Worm (Caenorhabditis elegans) whole organism, late embryonic: ENCODE results near the gene pgam-5.

ENCODE experiments used
- Y22D7AL.16 ChIP-seq: sonication (generic microtip); optimal IDR thresholded peaks from 2 replicates; lab custom pipeline; 2016; ENCODE audit warnings: missing genetic modification characterization, missing compliant biosample characterization
- ama-1 ChIP-seq: fragments of 150-350 bp; optimal IDR thresholded peaks from 2 replicates; lab custom pipeline; 2014
- ceh-30 ChIP-seq: fragments of 150-350 bp; optimal IDR thresholded peaks from 2 replicates; lab custom pipeline; 2014; ENCODE audit warnings: missing biosample characterization, missing genetic modification characterization
- ceh-31 ChIP-seq: sonication (generic microtip); optimal IDR thresholded peaks from 2 replicates; lab custom pipeline; 2016; ENCODE audit warnings: missing genetic modification characterization, missing compliant biosample characterization
- dve-1 ChIP-seq: sonication (generic microtip); optimal IDR thresholded peaks from 2 replicates; lab custom pipeline; 2017; ENCODE audit warnings: antibody characterized with exemption, mild to moderate bottlenecking, missing genetic modification characterization, missing compliant biosample characterization
- fkh-10 ChIP-seq: fragments of 150-350 bp; optimal IDR thresholded peaks from 2 replicates; lab custom pipeline; 2014; ENCODE audit warnings: missing biosample characterization, missing genetic modification reagents, missing genetic modification characterization
- hlh-15 ChIP-seq: sonication (generic microtip); optimal IDR thresholded peaks from 2 replicates; lab custom pipeline; 2016; ENCODE audit warnings: missing genetic modification characterization, missing compliant biosample characterization
- madf-2 ChIP-seq: sonication (generic microtip); optimal IDR thresholded peaks from 2 replicates; lab custom pipeline; 2017; ENCODE audit warnings: missing genetic modification characterization, missing compliant biosample characterization
- nfya-1 ChIP-seq: sonication (generic microtip); optimal IDR thresholded peaks from 2 replicates; lab custom pipeline; 2017; ENCODE audit warnings: missing genetic modification characterization, mild to moderate bottlenecking, missing compliant biosample characterization, antibody characterized with exemption, moderate library complexity
- pax-1 ChIP-seq: fragments of 150-350 bp; optimal IDR thresholded peaks from 2 replicates; lab custom pipeline; 2014; ENCODE audit warnings: missing biosample characterization, missing genetic modification characterization
- ref-2 ChIP-seq: sonication (generic microtip); optimal IDR thresholded peaks from 2 replicates; lab custom pipeline; 2016; ENCODE audit warnings: missing genetic modification characterization, missing compliant biosample characterization
- sox-2 ChIP-seq: fragments of 200-800 bp; sonication (Bioruptor generic); IDR thresholded peaks from 2 replicates; pipeline ENCODE4 v1.3.6; 2022; ENCODE audit warnings: missing genetic modification reagents, missing genetic modification characterization, missing compliant biosample characterization
- tbx-2 ChIP-seq: sonication (generic microtip); optimal IDR thresholded peaks from 2 replicates; lab custom pipeline; 2016; ENCODE audit warnings: missing genetic modification characterization, missing compliant biosample characterization

DNA sequence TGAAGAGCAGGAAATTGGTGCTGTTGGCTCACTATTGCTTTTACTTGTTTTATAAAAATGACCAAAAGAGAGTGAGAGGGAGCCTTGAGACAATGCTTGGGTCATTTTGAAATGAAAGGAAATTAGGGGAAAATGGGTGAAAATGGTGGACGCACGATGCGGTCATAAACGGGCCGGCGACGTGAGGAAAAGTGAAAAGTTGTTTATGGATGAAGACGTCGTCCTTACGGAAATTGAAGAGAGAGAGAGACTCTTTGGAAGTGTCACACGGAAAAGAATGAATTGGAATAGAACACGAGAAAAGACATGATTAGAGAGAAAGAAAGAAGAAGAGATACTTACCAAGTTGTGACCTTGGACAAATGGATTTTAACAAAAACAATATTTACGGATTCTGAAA, 23.0 kb upstream of the pgam-5 start:
- TF ChIP-seq madf-2 (no peak), fkh-10 (GFP tag; lab: Kevin White, UChicago) (no peak), nfya-1 (tag; lab: Kevin White, UChicago) (no peak), tbx-2 (no peak), ref-2 (tag; lab: Kevin White, UChicago) (peak; percentile 5), ceh-30 (tag; lab: Kevin White, UChicago) (no peak), ceh-31 (tag; lab: Kevin White, UChicago) (peak; percentile 32), hlh-15 (tag; lab: Kevin White, UChicago) (no peak), ama-1 (lab: Kevin White, UChicago) (no peak), Y22D7AL.16 (tag; lab: Kevin White, UChicago) (no peak), dve-1 (tag; lab: Kevin White, UChicago) (no peak), pax-1 (tag; lab: Kevin White, UChicago) (no peak), sox-2 (no peak)
